Worm (Caenorhabditis elegans) whole organism, L4 larva: ENCODE measurements around the gene rpl-33.

ENCODE experiments used
- F10B5.3 ChIP-seq: sonication (generic microtip); optimal IDR thresholded peaks from 2 replicates; lab custom pipeline; 2016; ENCODE audit warnings: mild to moderate bottlenecking, missing genetic modification characterization, missing compliant biosample characterization
- F26F4.8 ChIP-seq: fragments of 200-800 bp; sonication (Bioruptor generic); conservative IDR thresholded peaks from 2 replicates; pipeline ENCODE4 v1.3.6; 2022; ENCODE audit warnings: missing genetic modification characterization, missing compliant biosample characterization
- R02D3.7 ChIP-seq: fragments of 150-350 bp; sonication (generic microtip); optimal IDR thresholded peaks from 3 replicates; lab custom pipeline; 2014; ENCODE audit warnings: missing biosample characterization, missing genetic modification characterization
- Y5F2A.4 ChIP-seq: fragments of 200-800 bp; sonication (Bioruptor generic); optimal IDR thresholded peaks from 2 replicates; lab custom pipeline; 2018; ENCODE audit warnings: mild to moderate bottlenecking, missing genetic modification characterization, missing compliant biosample characterization
- ZK337.2 ChIP-seq: fragments of 200-800 bp; sonication (Bioruptor generic); IDR thresholded peaks from 2 replicates; pipeline ENCODE4 v1.3.6; 2022; ENCODE audit warnings: missing genetic modification reagents, missing genetic modification characterization, missing compliant biosample characterization
- ZK546.5 ChIP-seq, 2 experiments: sonication (generic microtip); optimal IDR thresholded peaks; 2 replicates each; lab custom pipeline; 2017; ENCODE audit warnings: missing biosample characterization in 2 of 2, missing genetic modification characterization in 2 of 2
- aha-1 ChIP-seq: fragments of 150-350 bp; peaks from one replicate; lab custom pipeline; 2014; ENCODE audit warnings: missing biosample characterization, missing genetic modification characterization
- aly-2 ChIP-seq: sonication (generic microtip); optimal IDR thresholded peaks from 2 replicates; lab custom pipeline; 2018; ENCODE audit warnings: missing biosample characterization, missing genetic modification characterization
- ama-1 ChIP-seq: fragments of 150-350 bp; optimal IDR thresholded peaks from 2 replicates; lab custom pipeline; 2014; ENCODE audit warnings: inconsistent platforms, mixed read lengths
- arid-1 ChIP-seq: fragments of 200-800 bp; sonication (Bioruptor generic); conservative IDR thresholded peaks from 2 replicates; pipeline ENCODE4 v1.3.6; 2022; ENCODE audit warnings: missing genetic modification reagents, missing genetic modification characterization, missing compliant biosample characterization
- attf-4 ChIP-seq: sonication (generic microtip); optimal IDR thresholded peaks from 3 replicates; lab custom pipeline; 2017; ENCODE audit warnings: missing biosample characterization, missing genetic modification characterization
- ceh-20 ChIP-seq: fragments of 200-800 bp; sonication (Bioruptor generic); IDR thresholded peaks from 2 replicates; pipeline ENCODE4 v1.3.6; 2022; ENCODE audit warnings: missing genetic modification reagents, missing genetic modification characterization, missing compliant biosample characterization
- ceh-32 ChIP-seq: sonication (generic microtip); optimal IDR thresholded peaks from 2 replicates; lab custom pipeline; 2016; ENCODE audit warnings: mild to moderate bottlenecking, missing genetic modification characterization, missing compliant biosample characterization; ENCODE audit not compliant: poor library complexity
- cey-2 ChIP-seq: sonication (generic microtip); optimal IDR thresholded peaks from 3 replicates; lab custom pipeline; 2017; ENCODE audit warnings: missing genetic modification characterization, mild to moderate bottlenecking, missing compliant biosample characterization, antibody characterized with exemption, borderline replicate concordance; ENCODE audit not compliant: insufficient read depth
- daf-19 ChIP-seq: fragments of 200-800 bp; sonication (Bioruptor generic); conservative IDR thresholded peaks from 2 replicates; pipeline ENCODE4 v1.3.6; 2022; ENCODE audit warnings: missing genetic modification characterization, missing compliant biosample characterization
- daf-8 ChIP-seq: fragments of 200-800 bp; sonication (Bioruptor generic); IDR thresholded peaks from 2 replicates; pipeline ENCODE4 v1.3.6; 2022; ENCODE audit warnings: missing genetic modification characterization, missing compliant biosample characterization
- dmd-6 ChIP-seq: fragments of 200-800 bp; sonication (Bioruptor generic); IDR thresholded peaks from 2 replicates; pipeline ENCODE4 v1.3.6; 2022; ENCODE audit warnings: missing genetic modification reagents, missing genetic modification characterization, missing compliant biosample characterization
- dpl-1 ChIP-seq: fragments of 150-350 bp; optimal IDR thresholded peaks from 2 replicates; lab custom pipeline; 2014; ENCODE audit warnings: missing biosample characterization, missing genetic modification reagents, missing genetic modification characterization
- duxl-1 ChIP-seq: sonication (generic microtip); optimal IDR thresholded peaks from 2 replicates; lab custom pipeline; 2016; ENCODE audit warnings: mild to moderate bottlenecking, missing genetic modification characterization, moderate library complexity, missing compliant biosample characterization; ENCODE audit not compliant: poor library complexity
- dve-1 ChIP-seq: sonication (generic microtip); optimal IDR thresholded peaks from 2 replicates; lab custom pipeline; 2017; ENCODE audit warnings: antibody characterized with exemption, mild to moderate bottlenecking, missing genetic modification characterization, missing compliant biosample characterization; ENCODE audit not compliant: insufficient read depth
- gei-8 ChIP-seq: fragments of 200-800 bp; sonication (Bioruptor generic); optimal IDR thresholded peaks from 2 replicates; lab custom pipeline; 2018; ENCODE audit warnings: mild to moderate bottlenecking, missing genetic modification characterization, missing compliant biosample characterization
- hlh-11 ChIP-seq: fragments of 200-800 bp; sonication (Bioruptor generic); optimal IDR thresholded peaks from 2 replicates; lab custom pipeline; 2018; ENCODE audit warnings: mild to moderate bottlenecking, missing genetic modification characterization, missing compliant biosample characterization
- hlh-30 ChIP-seq: sonication (generic microtip); optimal IDR thresholded peaks from 2 replicates; lab custom pipeline; 2017; ENCODE audit warnings: antibody characterized with exemption, mild to moderate bottlenecking, missing genetic modification characterization, missing compliant biosample characterization; ENCODE audit not compliant: insufficient read depth
- hmg-1.1 ChIP-seq: fragments of 200-800 bp; sonication (Bioruptor generic); IDR thresholded peaks from 2 replicates; pipeline ENCODE4 v1.3.6; 2022; ENCODE audit warnings: missing genetic modification reagents, missing genetic modification characterization, missing compliant biosample characterization
- jun-1 ChIP-seq: fragments of 150-350 bp; optimal IDR thresholded peaks from 2 replicates; lab custom pipeline; 2014; ENCODE audit warnings: missing biosample characterization, missing genetic modification reagents, missing genetic modification characterization
- lin-29 ChIP-seq: fragments of 200-800 bp; sonication (Bioruptor generic); IDR thresholded peaks from 2 replicates; pipeline ENCODE4 v1.3.6; 2022; ENCODE audit warnings: missing genetic modification reagents, missing genetic modification characterization, missing compliant biosample characterization
- lin-39 ChIP-seq: fragments of 150-350 bp; optimal IDR thresholded peaks from 2 replicates; lab custom pipeline; 2014; ENCODE audit warnings: missing biosample characterization, missing genetic modification reagents, missing genetic modification characterization
- lir-3 ChIP-seq: sonication (generic microtip); optimal IDR thresholded peaks from 2 replicates; lab custom pipeline; 2016; ENCODE audit warnings: mild to moderate bottlenecking, missing genetic modification characterization, missing compliant biosample characterization
- madf-5 ChIP-seq, 2 experiments: fragments of 200-800 bp; sonication (Bioruptor generic); IDR thresholded peaks; 2 replicates each; pipeline ENCODE4 v1.3.6; 2022; ENCODE audit warnings: missing compliant biosample characterization in 2 of 2, missing genetic modification characterization in 2 of 2
- mdt-29 ChIP-seq: fragments of 200-800 bp; sonication (Bioruptor generic); IDR thresholded peaks from 2 replicates; pipeline ENCODE4 v1.3.6; 2022; ENCODE audit warnings: missing genetic modification reagents, missing genetic modification characterization, missing compliant biosample characterization
- mep-1 ChIP-seq: fragments of 150-350 bp; sonication (generic microtip); optimal IDR thresholded peaks from 3 replicates; lab custom pipeline; 2014; ENCODE audit warnings: missing biosample characterization, missing genetic modification characterization
- mxl-3 ChIP-seq: fragments of 200-800 bp; sonication (Bioruptor generic); optimal IDR thresholded peaks from 2 replicates; lab custom pipeline; 2018; ENCODE audit warnings: mild to moderate bottlenecking, missing genetic modification characterization, missing compliant biosample characterization
- nhr-10 ChIP-seq: fragments of 150-350 bp; optimal IDR thresholded peaks from 2 replicates; lab custom pipeline; 2014; ENCODE audit warnings: missing biosample characterization, missing genetic modification characterization
- nhr-237 ChIP-seq: sonication (generic microtip); optimal IDR thresholded peaks from 2 replicates; lab custom pipeline; 2017; ENCODE audit warnings: missing biosample characterization, missing genetic modification characterization
- nhr-76 ChIP-seq: fragments of 150-350 bp; optimal IDR thresholded peaks from 2 replicates; lab custom pipeline; 2014; ENCODE audit warnings: missing biosample characterization, missing genetic modification characterization
- nhr-77 ChIP-seq: fragments of 150-350 bp; optimal IDR thresholded peaks from 2 replicates; lab custom pipeline; 2014; ENCODE audit warnings: missing biosample characterization, missing genetic modification characterization
- pha-4 ChIP-seq, 2 experiments: fragments of 150-350 bp in 1 of 2; fragments of 200-800 bp in 1 of 2; sonication (Bioruptor generic) in 1 of 2; IDR thresholded peaks in 1 of 2; optimal IDR thresholded peaks in 1 of 2; 2 replicates each; pipeline versions ENCODE4 v1.3.6 to Lab custom; 2014 to 2022; ENCODE audit warnings: missing genetic modification characterization in 2 of 2, missing genetic modification reagents in 2 of 2, missing biosample characterization in 1 of 2, missing compliant biosample characterization in 1 of 2
- pqm-1 ChIP-seq: sonication (generic microtip); optimal IDR thresholded peaks from 2 replicates; lab custom pipeline; 2017; ENCODE audit warnings: missing biosample characterization, missing genetic modification characterization
- saeg-2 ChIP-seq: fragments of 200-800 bp; sonication (Bioruptor generic); IDR thresholded peaks from 2 replicates; pipeline ENCODE4 v1.3.6; 2022; ENCODE audit warnings: missing genetic modification reagents, missing genetic modification characterization, missing compliant biosample characterization
- snpc-4 ChIP-seq: fragments of 150-350 bp; optimal IDR thresholded peaks from 2 replicates; lab custom pipeline; 2014; ENCODE audit warnings: missing biosample characterization, missing genetic modification characterization
- spr-1 ChIP-seq: sonication (generic microtip); optimal IDR thresholded peaks from 2 replicates; lab custom pipeline; 2016; ENCODE audit warnings: mild to moderate bottlenecking, missing genetic modification characterization, missing compliant biosample characterization
- tag-97 ChIP-seq: fragments of 200-800 bp; sonication (Bioruptor generic); IDR thresholded peaks from 2 replicates; pipeline ENCODE4 v1.3.6; 2022; ENCODE audit warnings: missing genetic modification characterization, missing compliant biosample characterization
- unc-39 ChIP-seq: sonication (generic microtip); optimal IDR thresholded peaks from 2 replicates; lab custom pipeline; 2017; ENCODE audit warnings: missing biosample characterization, missing genetic modification characterization
- unc-62 ChIP-seq, 3 experiments: fragments of 150-350 bp in 1 of 3; sonication (generic microtip); optimal IDR thresholded peaks in 2 of 3; peaks in 1 of 3; 1 replicate in 1 of 3; 2 replicates in 2 of 3; lab custom pipeline; 2014 to 2017; ENCODE audit warnings: missing biosample characterization in 3 of 3, missing genetic modification characterization in 3 of 3, missing genetic modification reagents in 3 of 3, missing genotype in 1 of 3
- vab-7 ChIP-seq: fragments of 200-800 bp; sonication (Bioruptor generic); IDR thresholded peaks from 2 replicates; pipeline ENCODE4 v1.3.6; 2022; ENCODE audit warnings: missing genetic modification reagents, missing genetic modification characterization, missing compliant biosample characterization
- zag-1 ChIP-seq: fragments of 150-350 bp; optimal IDR thresholded peaks from 2 replicates; lab custom pipeline; 2014; ENCODE audit warnings: missing biosample characterization, missing genetic modification characterization
- zip-11 ChIP-seq: fragments of 200-800 bp; sonication (Bioruptor generic); IDR thresholded peaks from 2 replicates; pipeline ENCODE4 v1.3.6; 2022; ENCODE audit warnings: missing genetic modification characterization, missing compliant biosample characterization
- zip-2 ChIP-seq: fragments of 150-350 bp; optimal IDR thresholded peaks from 2 replicates; lab custom pipeline; 2014; ENCODE audit warnings: missing biosample characterization, missing genetic modification characterization
- ztf-11 ChIP-seq: fragments of 150-350 bp; optimal IDR thresholded peaks from 2 replicates; lab custom pipeline; 2014; ENCODE audit warnings: missing biosample characterization, missing genetic modification characterization

The rpl-33 gene

DNA sequence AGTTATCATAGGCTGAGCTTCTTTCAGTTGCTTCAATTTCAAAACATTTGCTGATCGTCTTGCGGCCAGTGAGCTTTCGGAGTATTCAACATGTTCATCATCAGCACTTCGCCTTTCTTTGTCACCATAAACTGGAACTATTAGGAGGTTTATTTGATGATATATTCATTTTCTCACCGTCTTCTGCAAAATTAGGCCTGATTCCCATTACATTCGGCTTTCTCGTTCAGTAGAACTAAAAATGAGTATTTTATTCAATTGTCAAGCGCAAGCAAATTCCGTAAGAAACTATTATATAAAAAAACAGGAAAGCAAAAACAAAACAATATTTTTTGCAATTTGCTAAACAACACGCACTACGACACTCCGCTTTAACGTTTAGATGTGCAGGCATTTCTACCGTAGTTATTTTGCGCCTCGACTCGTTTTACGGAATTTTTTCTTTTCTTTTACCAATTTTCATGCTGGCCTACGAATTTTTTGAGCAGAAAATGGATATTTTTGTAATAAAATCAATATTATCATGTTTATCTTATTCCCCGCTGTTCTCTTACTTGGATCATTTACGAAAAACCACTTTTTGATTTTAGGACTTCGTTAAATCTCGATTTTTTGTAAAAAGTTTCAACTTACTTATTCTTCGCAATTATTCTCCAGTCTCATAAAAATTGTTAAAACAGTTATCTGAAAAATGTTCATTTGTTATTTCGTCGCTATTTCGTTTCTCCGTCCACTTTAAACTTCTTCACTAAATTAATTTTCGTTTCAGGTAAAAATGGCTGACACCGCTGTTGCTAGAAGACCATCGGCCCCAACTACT lies at the start of gene rpl-33, which contains the start of gene farl-11:
TSS of gene rpl-33 (plus strand) at position 770 of the 820 bp plus-strand sequence.
TSS of gene farl-11 (minus strand) at position 242 of the 820 bp plus-strand sequence.
- TF ChIP-seq daf-19 (GFP tag; lab: Robert Waterston, UW): no peak
- TF ChIP-seq unc-62 (GFP tag; optimal IDR thresholded peaks at IDR 0.05 in 1 of 2; lab: Kevin White, UChicago): peak in 1 of 2 experiments; percentile 99
- TF ChIP-seq unc-62 (tag; optimal IDR thresholded peaks at IDR 0.05; lab: Kevin White, UChicago): no peak
- peak; percentile 39 for TF ChIP-seq jun-1
- TF ChIP-seq hmg-1.1 (GFP tag; lab: Robert Waterston, UW): no peak
- TF ChIP-seq mxl-3 (GFP tag; lab: Kevin White, UChicago): no peak
- no peak for TF ChIP-seq ceh-32
- peak; percentile 54 for TF ChIP-seq hlh-11 (tag; lab: Kevin White, UChicago)
- peak; percentile 72 for TF ChIP-seq dpl-1 (GFP tag; lab: Kevin White, UChicago)
- no peak for TF ChIP-seq R02D3.7 (tag; lab: Kevin White, UChicago)
- TF ChIP-seq attf-4: no peak
- TF ChIP-seq ZK337.2 (GFP tag; lab: Robert Waterston, UW): no peak
- no peak for TF ChIP-seq tag-97 (GFP tag; lab: Robert Waterston, UW)
- TF ChIP-seq spr-1 (tag; lab: Kevin White, UChicago): peak; percentile 16
- TF ChIP-seq lir-3 (tag; lab: Kevin White, UChicago): no peak
- TF ChIP-seq ZK546.5 (tag; optimal IDR thresholded peaks at IDR 0.05; lab: Kevin White, UChicago): peak; percentile 64 to 91
- TF ChIP-seq nhr-10 (tag; lab: Kevin White, UChicago): no peak
- TF ChIP-seq zip-11 (GFP tag; lab: Robert Waterston, UW): no peak
- TF ChIP-seq ama-1: peak; percentile 11
- no peak for TF ChIP-seq duxl-1 (tag; lab: Kevin White, UChicago)
- TF ChIP-seq vab-7: no peak
- TF ChIP-seq dve-1: peak; percentile 63
- TF ChIP-seq arid-1 (GFP tag; lab: Robert Waterston, UW): peak; percentile 38; the same call in 1 of the 2 replicates
- no peak for TF ChIP-seq lin-29 (GFP tag; lab: Robert Waterston, UW)
- TF ChIP-seq lin-39 (tag; lab: Kevin White, UChicago): no peak
- no peak for TF ChIP-seq madf-5 (GFP tag; IDR thresholded peaks at IDR 0.05; lab: Robert Waterston, UW)
- no peak for TF ChIP-seq zip-2 (tag; lab: Kevin White, UChicago)
- no peak for TF ChIP-seq Y5F2A.4
- TF ChIP-seq mep-1: peak; percentile 82
- TF ChIP-seq pqm-1 (tag; lab: Kevin White, UChicago): no peak
- no peak for TF ChIP-seq daf-8 (GFP tag; lab: Robert Waterston, UW)
- TF ChIP-seq dmd-6 (GFP tag; lab: Robert Waterston, UW): peak; percentile 29; the same call in 1 of the 2 replicates
- no peak for TF ChIP-seq F10B5.3 (tag; lab: Kevin White, UChicago)
- TF ChIP-seq saeg-2 (GFP tag; lab: Robert Waterston, UW): no peak
- TF ChIP-seq F26F4.8: no peak
- peak; percentile 97 for TF ChIP-seq aha-1
- TF ChIP-seq nhr-237 (tag; lab: Kevin White, UChicago): no peak
- no peak for TF ChIP-seq aly-2 (tag; lab: Kevin White, UChicago)
- no peak for TF ChIP-seq unc-39
- TF ChIP-seq pha-4 (GFP tag; IDR thresholded peaks at IDR 0.05; lab: Robert Waterston, UW): no peak
- peak; percentile 90 for TF ChIP-seq pha-4 (tag; optimal IDR thresholded peaks at IDR 0.05; lab: Kevin White, UChicago)
- TF ChIP-seq zag-1 (tag; lab: Kevin White, UChicago): no peak
- TF ChIP-seq nhr-77 (tag; lab: Kevin White, UChicago): peak; percentile 92
- no peak for TF ChIP-seq nhr-76 (tag; lab: Kevin White, UChicago)
- no peak for TF ChIP-seq cey-2 (tag; lab: Kevin White, UChicago)
- TF ChIP-seq gei-8 (GFP tag; lab: Kevin White, UChicago): no peak
- peak; percentile 75 for TF ChIP-seq hlh-30 (tag; lab: Kevin White, UChicago)
- TF ChIP-seq mdt-29 (GFP tag; lab: Robert Waterston, UW): no peak
- TF ChIP-seq ztf-11 (tag; lab: Kevin White, UChicago): no peak
- 0 out of 2 replicates have a peak, but pooled peaks have one; percentile 41 for TF ChIP-seq ceh-20 (GFP tag; lab: Robert Waterston, UW)
- TF ChIP-seq snpc-4 (tag; lab: Kevin White, UChicago): no peak
